Worm (Caenorhabditis elegans): ENCODE results near the gene acr-18.

Gene acr-18

DNA sequence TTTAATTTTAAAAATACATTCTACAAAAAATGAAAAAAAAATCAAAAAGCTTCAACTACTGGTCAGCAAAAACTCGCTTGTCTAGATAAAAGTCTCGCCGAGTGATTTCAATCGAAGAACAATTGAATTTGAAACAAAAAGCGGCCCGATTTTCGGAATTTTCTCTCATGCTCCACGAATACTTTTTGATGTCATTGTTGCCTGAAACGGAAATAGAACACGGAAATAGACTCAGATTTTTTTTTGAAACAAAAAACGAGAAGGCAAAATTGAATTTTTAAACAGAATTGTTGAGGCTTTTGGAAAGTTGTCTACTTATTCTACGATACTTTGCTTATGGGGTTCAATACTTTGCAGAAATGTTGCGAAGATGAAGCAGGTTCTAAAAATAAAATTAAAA lies 4.5 kb upstream of the acr-18 start:
- TF ChIP-seq sea-1 (GFP tag; conservative IDR thresholded peaks at IDR 0.05), result no peak
- TF ChIP-seq F13C5.2 (tag; optimal IDR thresholded peaks at IDR 0.05), result no peak
- no peak for TF ChIP-seq ets-7 (tag; optimal IDR thresholded peaks at IDR 0.05)
- TF ChIP-seq ceh-36 (tag; optimal IDR thresholded peaks at IDR 0.05), result no peak
- no peak for TF ChIP-seq aly-1 (tag; optimal IDR thresholded peaks at IDR 0.05)
- no peak for TF ChIP-seq B0310.2 (tag; optimal IDR thresholded peaks at IDR 0.05)
- TF ChIP-seq ama-1 (optimal IDR thresholded peaks at IDR 0.05), result no peak

DNA sequence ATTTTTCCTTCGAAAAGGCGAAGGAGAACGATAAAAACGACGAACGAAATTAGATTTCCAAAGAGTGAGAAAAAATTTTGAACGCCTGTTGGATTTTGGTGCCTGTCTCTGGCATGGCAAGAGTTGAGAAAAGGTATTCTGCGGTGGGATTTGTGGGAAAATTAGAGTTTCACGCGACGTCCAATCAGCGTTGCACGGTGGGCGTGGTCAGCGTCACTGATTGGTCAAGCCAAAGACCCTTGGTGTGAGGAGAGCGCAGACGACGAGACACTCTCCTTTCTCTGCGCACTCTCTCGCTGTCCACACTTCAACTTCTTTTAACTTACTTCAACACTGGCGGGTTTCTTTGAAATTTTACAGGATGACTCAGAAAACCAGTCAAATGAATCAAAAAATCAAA lies 3.6 kb upstream of the acr-18 start:
- TF ChIP-seq hmbx-1 (tag; optimal IDR thresholded peaks at IDR 0.05), result no peak
- TF ChIP-seq hnd-1 (tag; optimal IDR thresholded peaks at IDR 0.05), result no peak
- TF ChIP-seq ets-7 (tag; optimal IDR thresholded peaks at IDR 0.05), result no peak
- no peak for TF ChIP-seq tra-4 (tag; optimal IDR thresholded peaks at IDR 0.05)
- no peak for TF ChIP-seq aly-1 (tag; optimal IDR thresholded peaks at IDR 0.05)
- no peak for TF ChIP-seq ceh-36 (tag; optimal IDR thresholded peaks at IDR 0.05)
- no peak for TF ChIP-seq tbx-37 (GFP tag; conservative IDR thresholded peaks at IDR 0.05)
- TF ChIP-seq hmg-4 (GFP tag; optimal IDR thresholded peaks at IDR 0.05), result no peak

DNA sequence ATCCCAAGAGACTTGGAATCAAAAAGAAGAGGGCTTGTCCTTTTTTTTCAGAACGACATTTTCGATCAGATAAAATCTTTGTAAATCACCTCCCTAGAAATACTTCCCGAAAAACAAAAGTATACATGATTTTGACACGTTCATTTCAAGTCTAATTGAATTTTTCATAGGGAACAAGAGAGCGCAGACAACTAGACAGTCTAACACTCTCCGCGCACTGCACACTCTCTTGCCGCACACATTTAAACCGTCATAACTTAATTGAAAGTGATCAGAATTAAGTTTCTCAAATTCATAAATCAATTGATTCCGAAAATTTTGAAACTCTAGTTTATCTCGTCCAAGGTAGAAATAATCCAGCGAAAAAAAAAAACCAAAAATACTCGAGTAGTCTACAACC lies 782 bp upstream of the acr-18 start:
- TF ChIP-seq ets-7 (tag; optimal IDR thresholded peaks at IDR 0.05) (no peak), ceh-13 (GFP tag; optimal IDR thresholded peaks at IDR 0.05) (no peak), sea-1 (GFP tag; conservative IDR thresholded peaks at IDR 0.05) (no peak), pes-1 (GFP tag; IDR thresholded peaks at IDR 0.05) (no peak), tbx-11 (GFP tag; IDR thresholded peaks at IDR 0.05) (no peak), aly-1 (tag; optimal IDR thresholded peaks at IDR 0.05) (no peak), hmbx-1 (tag; optimal IDR thresholded peaks at IDR 0.05) (no peak), F13C5.2 (tag; optimal IDR thresholded peaks at IDR 0.05) (no peak), tbx-37 (GFP tag; conservative IDR thresholded peaks at IDR 0.05) (no peak), scrt-1 (GFP tag; IDR thresholded peaks at IDR 0.05) (no peak), hnd-1 (tag; optimal IDR thresholded peaks at IDR 0.05) (no peak), B0310.2 (tag; optimal IDR thresholded peaks at IDR 0.05) (no peak), hmg-4 (GFP tag; optimal IDR thresholded peaks at IDR 0.05) (no peak), tra-4 (tag; optimal IDR thresholded peaks at IDR 0.05) (no peak)

DNA sequence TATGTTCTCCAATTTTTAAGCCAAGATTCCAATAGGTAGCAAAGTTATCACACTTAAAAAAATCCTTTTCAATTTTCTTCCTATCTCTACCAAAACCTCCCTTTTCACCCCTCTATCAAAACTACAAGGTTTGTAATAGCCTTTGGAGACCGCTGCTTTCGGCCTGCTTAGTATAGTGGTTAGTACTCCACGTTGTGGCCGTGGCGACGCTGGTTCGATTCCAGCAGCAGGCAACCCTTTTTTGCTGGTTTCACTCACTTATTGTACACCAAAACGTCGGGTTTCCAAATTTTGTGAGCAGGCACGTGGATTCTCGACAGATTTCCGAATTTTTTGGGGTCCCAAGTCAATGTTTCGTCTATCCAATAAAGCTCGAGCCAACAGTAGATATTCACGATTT lies 5.1 kb downstream of the acr-18 start:
- TF ChIP-seq ets-7 (tag; optimal IDR thresholded peaks at IDR 0.05) (no peak), ama-1 (optimal IDR thresholded peaks at IDR 0.05) (no peak), tbx-37 (GFP tag; conservative IDR thresholded peaks at IDR 0.05) (peak; percentile 45; the same call in 1 of the 2 replicates), tra-4 (tag; optimal IDR thresholded peaks at IDR 0.05) (no peak), F13C5.2 (tag; optimal IDR thresholded peaks at IDR 0.05) (peak; percentile 15), flt-1 (GFP tag; IDR thresholded peaks at IDR 0.05) (peak; percentile 65), hnd-1 (tag; optimal IDR thresholded peaks at IDR 0.05) (peak; percentile 41), hmbx-1 (tag; optimal IDR thresholded peaks at IDR 0.05) (no peak), ceh-13 (GFP tag; optimal IDR thresholded peaks at IDR 0.05) (peak; percentile 17), scrt-1 (GFP tag; IDR thresholded peaks at IDR 0.05) (0 out of 2 replicates have a peak, but pooled peaks have one; percentile 39), pes-1 (GFP tag; IDR thresholded peaks at IDR 0.05) (peak; percentile 76), ceh-36 (tag; optimal IDR thresholded peaks at IDR 0.05) (peak; percentile 46), hmg-4 (GFP tag; optimal IDR thresholded peaks at IDR 0.05) (peak; percentile 35), B0310.2 (tag; optimal IDR thresholded peaks at IDR 0.05) (no peak), tbx-11 (GFP tag; IDR thresholded peaks at IDR 0.05) (peak; percentile 67), sea-1 (GFP tag; conservative IDR thresholded peaks at IDR 0.05) (no peak), aly-1 (tag; optimal IDR thresholded peaks at IDR 0.05) (no peak)

DNA sequence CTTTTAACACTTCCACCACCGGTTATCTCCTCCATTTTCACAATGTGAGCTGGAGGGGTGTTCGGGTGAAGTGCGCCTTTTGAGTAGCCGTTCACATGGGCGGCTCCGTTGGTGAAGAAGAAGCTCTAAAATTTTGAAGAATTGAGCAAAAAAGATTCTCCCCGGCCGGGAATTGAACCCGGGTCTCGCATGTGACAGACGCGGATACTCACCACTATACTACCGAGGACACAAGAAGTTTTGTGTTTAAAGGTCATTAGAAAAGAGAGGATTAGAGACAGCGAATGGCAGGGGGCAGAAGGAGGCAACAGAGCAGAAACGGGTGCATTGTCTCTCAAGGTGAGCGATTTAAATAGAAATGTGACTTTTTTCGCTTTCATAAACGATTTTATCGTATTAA lies 7.3 kb downstream of the acr-18 start:
- TF ChIP-seq hnd-1 (tag; optimal IDR thresholded peaks at IDR 0.05) (peak; percentile 80), ceh-36 (tag; optimal IDR thresholded peaks at IDR 0.05) (peak; percentile 95), B0310.2 (tag; optimal IDR thresholded peaks at IDR 0.05) (peak; percentile 82), F13C5.2 (tag; optimal IDR thresholded peaks at IDR 0.05) (peak; percentile 91), tra-4 (tag; optimal IDR thresholded peaks at IDR 0.05) (peak; percentile 71), ama-1 (optimal IDR thresholded peaks at IDR 0.05) (no peak), ets-7 (tag; optimal IDR thresholded peaks at IDR 0.05) (peak; percentile 57), pes-1 (GFP tag; IDR thresholded peaks at IDR 0.05) (peak; percentile 92), sea-1 (GFP tag; conservative IDR thresholded peaks at IDR 0.05) (peak; percentile 89), flt-1 (GFP tag; IDR thresholded peaks at IDR 0.05) (peak; percentile 92), ceh-13 (GFP tag; optimal IDR thresholded peaks at IDR 0.05) (peak; percentile 77), scrt-1 (GFP tag; IDR thresholded peaks at IDR 0.05) (peak; percentile 92), tbx-37 (GFP tag; conservative IDR thresholded peaks at IDR 0.05) (peak; percentile 92), aly-1 (tag; optimal IDR thresholded peaks at IDR 0.05) (peak; percentile 86), tbx-11 (GFP tag; IDR thresholded peaks at IDR 0.05) (peak; percentile 89), hmbx-1 (tag; optimal IDR thresholded peaks at IDR 0.05) (peak; percentile 59), hmg-4 (GFP tag; optimal IDR thresholded peaks at IDR 0.05) (peak; percentile 92)

DNA sequence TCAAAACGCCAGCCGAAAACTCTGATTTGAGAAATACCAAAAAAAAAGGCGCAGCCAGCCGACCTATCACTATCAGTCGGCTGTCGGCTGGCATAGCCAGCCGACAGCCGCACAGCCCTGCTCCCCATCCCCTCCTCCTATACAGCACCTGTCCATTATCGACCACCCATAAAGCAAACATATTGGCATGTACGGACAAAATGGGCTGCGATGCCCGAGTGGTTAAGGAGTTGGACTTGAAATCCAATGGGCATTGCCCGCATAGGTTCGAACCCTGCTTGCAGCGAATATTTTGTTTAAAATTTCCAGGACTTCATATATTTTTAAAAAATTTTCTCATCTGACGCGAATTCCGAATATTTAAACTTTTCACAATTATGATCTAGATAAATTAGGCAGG lies 8.5 kb downstream of the acr-18 start:
- TF ChIP-seq tbx-11 (GFP tag; IDR thresholded peaks at IDR 0.05) (no peak), flt-1 (GFP tag; IDR thresholded peaks at IDR 0.05) (peak; percentile 11; the same call in 1 of the 2 replicates), scrt-1 (GFP tag; IDR thresholded peaks at IDR 0.05) (no peak), tbx-37 (GFP tag; conservative IDR thresholded peaks at IDR 0.05) (no peak), hnd-1 (tag; optimal IDR thresholded peaks at IDR 0.05) (no peak), hmg-4 (GFP tag; optimal IDR thresholded peaks at IDR 0.05) (no peak), ceh-36 (tag; optimal IDR thresholded peaks at IDR 0.05) (peak; percentile 2), F13C5.2 (tag; optimal IDR thresholded peaks at IDR 0.05) (no peak), aly-1 (tag; optimal IDR thresholded peaks at IDR 0.05) (no peak), pes-1 (GFP tag; IDR thresholded peaks at IDR 0.05) (0 out of 2 replicates have a peak, but pooled peaks have one; percentile 48), hmbx-1 (tag; optimal IDR thresholded peaks at IDR 0.05) (no peak), B0310.2 (tag; optimal IDR thresholded peaks at IDR 0.05) (no peak), sea-1 (GFP tag; conservative IDR thresholded peaks at IDR 0.05) (no peak), ama-1 (optimal IDR thresholded peaks at IDR 0.05) (no peak), ceh-13 (GFP tag; optimal IDR thresholded peaks at IDR 0.05) (no peak), ets-7 (tag; optimal IDR thresholded peaks at IDR 0.05) (no peak), tra-4 (tag; optimal IDR thresholded peaks at IDR 0.05) (no peak)

DNA sequence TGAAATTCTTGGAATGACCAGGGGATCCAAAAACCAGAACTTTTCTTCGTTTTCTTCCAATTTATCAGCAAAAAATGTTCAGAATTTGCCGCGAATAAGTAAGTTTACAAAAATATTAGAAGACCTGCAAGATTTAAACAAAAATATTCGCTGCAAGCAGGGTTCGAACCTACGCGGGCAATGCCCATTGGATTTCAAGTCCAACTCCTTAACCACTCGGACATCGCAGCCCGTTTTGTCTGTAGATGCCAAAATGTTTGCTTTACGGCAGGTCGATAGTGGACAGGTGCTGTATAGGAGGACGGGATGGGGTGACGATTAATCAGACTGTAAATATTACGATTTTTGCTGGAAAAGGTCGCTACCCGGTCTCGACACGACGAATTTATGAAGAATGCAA lies 11.2 kb downstream of the acr-18 start:
- TF ChIP-seq ceh-36 (tag; optimal IDR thresholded peaks at IDR 0.05), result no peak
- TF ChIP-seq B0310.2 (tag; optimal IDR thresholded peaks at IDR 0.05), result no peak
- TF ChIP-seq scrt-1 (GFP tag; IDR thresholded peaks at IDR 0.05), result peak; percentile 36; the same call in 1 of the 2 replicates
- 0 out of 2 replicates have a peak, but pooled peaks have one; percentile 34 for TF ChIP-seq flt-1 (GFP tag; IDR thresholded peaks at IDR 0.05)
- TF ChIP-seq hmg-4 (GFP tag; optimal IDR thresholded peaks at IDR 0.05), result no peak
- TF ChIP-seq tbx-11 (GFP tag; IDR thresholded peaks at IDR 0.05), result peak; percentile 46; the same call in 1 of the 2 replicates
- TF ChIP-seq hmbx-1 (tag; optimal IDR thresholded peaks at IDR 0.05), result no peak
- TF ChIP-seq aly-1 (tag; optimal IDR thresholded peaks at IDR 0.05), result no peak
- peak; percentile 65; the same call in 1 of the 2 replicates for TF ChIP-seq pes-1 (GFP tag; IDR thresholded peaks at IDR 0.05)
- TF ChIP-seq F13C5.2 (tag; optimal IDR thresholded peaks at IDR 0.05), result no peak
- no peak for TF ChIP-seq tbx-37 (GFP tag; conservative IDR thresholded peaks at IDR 0.05)
- TF ChIP-seq ama-1 (optimal IDR thresholded peaks at IDR 0.05), result no peak
- TF ChIP-seq hnd-1 (tag; optimal IDR thresholded peaks at IDR 0.05), result no peak
- TF ChIP-seq sea-1 (GFP tag; conservative IDR thresholded peaks at IDR 0.05), result no peak
- TF ChIP-seq tra-4 (tag; optimal IDR thresholded peaks at IDR 0.05), result no peak
- TF ChIP-seq ceh-13 (GFP tag; optimal IDR thresholded peaks at IDR 0.05), result no peak
- TF ChIP-seq ets-7 (tag; optimal IDR thresholded peaks at IDR 0.05), result no peak

Measured in whole organism, early embryonic.